Fruit fly (Drosophila melanogaster) whole organism, pupa: Measurements from ENCODE around the gene Past1.

Source experiments
- CG12605 ChIP-seq: fragments of 200-800 bp; sonication (Bioruptor generic); IDR thresholded peaks from 2 replicates; pipeline ENCODE4 v1.3.6; 2022; ENCODE audit warnings: missing biosample characterization, missing genetic modification characterization
- CG13204 ChIP-seq: fragments of 200-800 bp; sonication (Bioruptor generic); optimal IDR thresholded peaks from 2 replicates; lab custom pipeline; 2018; ENCODE audit warnings: missing biosample characterization, mild to moderate bottlenecking, missing genetic modification characterization, moderate library complexity
- CG17806 ChIP-seq: fragments of 200-800 bp; sonication (Bioruptor generic); optimal IDR thresholded peaks from 2 replicates; lab custom pipeline; 2018; ENCODE audit warnings: missing biosample characterization, mild to moderate bottlenecking, missing genetic modification characterization, moderate library complexity
- CG32121 ChIP-seq: fragments of 200-800 bp; sonication (Bioruptor generic); IDR thresholded peaks from 2 replicates; pipeline ENCODE4 v1.3.6; 2022; ENCODE audit warnings: missing biosample characterization, missing genetic modification characterization
- CG8301 ChIP-seq: fragments of 200-800 bp; sonication (Bioruptor generic); optimal IDR thresholded peaks from 2 replicates; lab custom pipeline; 2018; ENCODE audit warnings: missing biosample characterization, mild to moderate bottlenecking, missing genetic modification characterization
- EcR ChIP-seq: fragments of 200-800 bp; sonication (Bioruptor generic); optimal IDR thresholded peaks from 3 replicates; lab custom pipeline; 2019; ENCODE audit warnings: missing biosample characterization, missing genetic modification characterization, mild to moderate bottlenecking, moderate library complexity, missing genetic modification reagents
- Ets98B ChIP-seq: fragments of 200-800 bp; sonication (Bioruptor generic); IDR thresholded peaks from 2 replicates; pipeline ENCODE4 v1.3.6; 2022; ENCODE audit warnings: missing biosample characterization, missing genetic modification characterization
- Pif1B ChIP-seq: fragments of 200-800 bp; sonication (Bioruptor generic); optimal IDR thresholded peaks from 3 replicates; lab custom pipeline; 2016; ENCODE audit warnings: missing biosample characterization, missing genetic modification characterization
- Snoo ChIP-seq: fragments of 200-800 bp; sonication (Bioruptor generic); optimal IDR thresholded peaks from 3 replicates; lab custom pipeline; 2017; ENCODE audit warnings: missing biosample characterization, mild to moderate bottlenecking, missing genetic modification characterization, inconsistent platforms
- gl ChIP-seq: fragments of 200-800 bp; sonication (Bioruptor generic); optimal IDR thresholded peaks from 2 replicates; lab custom pipeline; 2018; ENCODE audit warnings: missing biosample characterization, mild to moderate bottlenecking, missing genetic modification characterization

DNA sequence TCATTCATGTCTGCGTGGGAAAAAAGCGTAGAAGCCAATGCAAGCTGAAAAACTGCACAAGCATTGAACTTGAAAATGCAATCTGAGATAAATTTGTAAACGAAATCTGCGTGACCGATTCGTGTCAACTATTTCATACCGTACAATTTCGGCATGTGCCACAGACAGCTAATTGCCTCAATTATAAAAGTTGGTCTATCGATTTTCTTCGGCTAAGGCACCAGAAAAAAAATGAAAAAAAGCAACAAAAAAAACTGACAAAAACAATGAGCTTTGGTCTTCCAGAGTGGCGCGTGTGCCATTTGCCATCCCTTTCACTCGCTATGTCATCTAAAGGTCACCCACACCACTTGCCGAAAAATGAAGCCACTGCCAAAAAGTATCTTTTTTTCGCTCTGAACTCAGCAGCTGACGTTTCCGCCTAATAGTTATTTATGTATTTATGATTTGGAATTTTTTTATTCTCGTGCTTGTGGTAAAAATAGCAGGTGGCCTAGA lies 21.5 kb downstream of the Past1 start:
- TF ChIP-seq CG13204 (GFP tag; lab: Kevin White, UChicago) (no peak), EcR (no peak), gl (tag; lab: Kevin White, UChicago) (no peak), CG32121 (no peak), CG8301 (tag; lab: Kevin White, UChicago) (no peak), Ets98B (0 out of 2 replicates have a peak, but pooled peaks have one; percentile 2), CG12605 (0 out of 2 replicates have a peak, but pooled peaks have one; percentile 4), Pif1B (GFP tag; lab: Kevin White, UChicago) (no peak), CG17806 (tag; lab: Kevin White, UChicago) (no peak), Snoo (tag; lab: Kevin White, UChicago) (no peak)
